Fruit fly (Drosophila melanogaster) whole organism, prepupa: ENCODE data around the gene dy.

Experiments
- Blimp-1 ChIP-seq: fragments of 200-800 bp; sonication (Bioruptor generic); optimal IDR thresholded peaks from 3 replicates; lab custom pipeline; 2017; ENCODE audit warnings: missing biosample characterization, missing genetic modification characterization, mild to moderate bottlenecking, moderate library complexity, missing genetic modification reagents
- CG11294 ChIP-seq: fragments of 200-800 bp; sonication (Bioruptor generic); IDR thresholded peaks from 2 replicates; pipeline ENCODE4 v1.3.6; 2022; ENCODE audit warnings: missing biosample characterization, missing genetic modification characterization
- CG11762 ChIP-seq: fragments of 200-800 bp; sonication (Bioruptor generic); optimal IDR thresholded peaks from 3 replicates; lab custom pipeline; 2016; ENCODE audit warnings: missing biosample characterization, missing genetic modification characterization; ENCODE audit not compliant: insufficient read depth
- CG11902 ChIP-seq: fragments of 200-800 bp; sonication (Bioruptor generic); optimal IDR thresholded peaks from 3 replicates; lab custom pipeline; 2016; ENCODE audit warnings: missing biosample characterization, missing genetic modification characterization
- CG15336 ChIP-seq: fragments of 200-800 bp; sonication (Bioruptor generic); IDR thresholded peaks from 2 replicates; pipeline ENCODE4 v1.3.6; 2022; ENCODE audit warnings: missing biosample characterization, missing genetic modification characterization
- CG1621 ChIP-seq: fragments of 200-800 bp; sonication (Bioruptor generic); optimal IDR thresholded peaks from 3 replicates; lab custom pipeline; 2018; ENCODE audit warnings: missing biosample characterization, mild to moderate bottlenecking, missing genetic modification characterization
- CG16779 ChIP-seq: fragments of 200-800 bp; sonication (Bioruptor generic); optimal IDR thresholded peaks from 3 replicates; lab custom pipeline; 2017; ENCODE audit warnings: missing biosample characterization, mild to moderate bottlenecking, missing genetic modification characterization
- CG3032 ChIP-seq: fragments of 200-800 bp; optimal IDR thresholded peaks from 2 replicates; lab custom pipeline; 2019; ENCODE audit warnings: missing biosample characterization, mild to moderate bottlenecking, missing genetic modification characterization, moderate library complexity
- CG31627 ChIP-seq: fragments of 200-800 bp; sonication (Bioruptor generic); optimal IDR thresholded peaks from 3 replicates; lab custom pipeline; 2016; ENCODE audit warnings: missing biosample characterization, missing genetic modification characterization
- CG3919 ChIP-seq: fragments of 200-800 bp; sonication (Bioruptor generic); optimal IDR thresholded peaks from 3 replicates; lab custom pipeline; 2016; ENCODE audit warnings: missing biosample characterization, missing genetic modification characterization
- CG4318 ChIP-seq: fragments of 200-800 bp; sonication (Bioruptor generic); optimal IDR thresholded peaks from 3 replicates; lab custom pipeline; 2017; ENCODE audit warnings: missing biosample characterization, mild to moderate bottlenecking, missing genetic modification characterization
- CG6854 ChIP-seq: fragments of 200-800 bp; sonication (Bioruptor generic); optimal IDR thresholded peaks from 2 replicates; lab custom pipeline; 2017; ENCODE audit warnings: missing biosample characterization, mild to moderate bottlenecking, missing genetic modification characterization
- CG7368 ChIP-seq: fragments of 200-800 bp; sonication (Bioruptor generic); optimal IDR thresholded peaks from 3 replicates; lab custom pipeline; 2016; ENCODE audit warnings: missing biosample characterization, missing genetic modification characterization
- CG8119 ChIP-seq: fragments of 200-800 bp; sonication (Bioruptor generic); IDR thresholded peaks from 3 replicates; pipeline ENCODE4 v1.3.6; 2022; ENCODE audit warnings: missing biosample characterization, missing genetic modification characterization
- CG8319 ChIP-seq: fragments of 200-800 bp; sonication (Bioruptor generic); optimal IDR thresholded peaks from 3 replicates; lab custom pipeline; 2016; ENCODE audit warnings: missing biosample characterization, missing genetic modification characterization
- Eip75B ChIP-seq: fragments of 200-800 bp; sonication (Bioruptor generic); optimal IDR thresholded peaks from 3 replicates; lab custom pipeline; 2016; ENCODE audit warnings: missing biosample characterization, missing genetic modification characterization
- Eip78C ChIP-seq: fragments of 200-800 bp; sonication (Bioruptor generic); peaks from one replicate; lab custom pipeline; 2016; ENCODE audit warnings: missing biosample characterization, missing genetic modification characterization
- Eip93F ChIP-seq: fragments of 200-800 bp; sonication (Bioruptor generic); optimal IDR thresholded peaks from 2 replicates; lab custom pipeline; 2016; ENCODE audit warnings: missing biosample characterization, mild to moderate bottlenecking, missing genetic modification characterization
- Ets21C ChIP-seq: fragments of 200-800 bp; sonication (Bioruptor generic); optimal IDR thresholded peaks from 3 replicates; lab custom pipeline; 2016; ENCODE audit warnings: missing biosample characterization, missing genetic modification characterization
- Gug ChIP-seq: fragments of 200-800 bp; sonication (Bioruptor generic); IDR thresholded peaks from 2 replicates; pipeline ENCODE4 v1.3.6; 2022; ENCODE audit warnings: missing biosample characterization, missing genetic modification characterization
- Met ChIP-seq: fragments of 200-800 bp; sonication (Bioruptor generic); optimal IDR thresholded peaks from 3 replicates; lab custom pipeline; 2016; ENCODE audit warnings: missing biosample characterization, missing genetic modification characterization
- Smox ChIP-seq: fragments of 200-800 bp; sonication (Bioruptor generic); optimal IDR thresholded peaks from 3 replicates; lab custom pipeline; 2016; ENCODE audit warnings: missing biosample characterization, missing genetic modification characterization
- Sox102F ChIP-seq: fragments of 200-800 bp; sonication (Bioruptor generic); optimal IDR thresholded peaks from 2 replicates; lab custom pipeline; 2016; ENCODE audit warnings: missing biosample characterization, mild to moderate bottlenecking, missing genetic modification characterization
- Sox14 ChIP-seq: fragments of 200-800 bp; sonication (Bioruptor generic); optimal IDR thresholded peaks from 3 replicates; lab custom pipeline; 2016; ENCODE audit warnings: missing biosample characterization, missing genetic modification characterization
- achi ChIP-seq: fragments of 200-800 bp; sonication (Bioruptor generic); optimal IDR thresholded peaks from 3 replicates; lab custom pipeline; 2016; ENCODE audit warnings: missing biosample characterization, missing genetic modification characterization
- acj6 ChIP-seq: fragments of 200-800 bp; sonication (Bioruptor generic); optimal IDR thresholded peaks from 3 replicates; lab custom pipeline; 2016; ENCODE audit warnings: missing biosample characterization, missing genetic modification characterization
- cyc ChIP-seq: fragments of 200-800 bp; sonication (Bioruptor generic); optimal IDR thresholded peaks from 3 replicates; lab custom pipeline; 2016; ENCODE audit warnings: missing biosample characterization, missing genetic modification characterization
- dac ChIP-seq: fragments of 200-800 bp; sonication (Bioruptor generic); optimal IDR thresholded peaks from 2 replicates; lab custom pipeline; 2017; ENCODE audit warnings: missing biosample characterization, mild to moderate bottlenecking, missing genetic modification characterization
- dsx ChIP-seq: fragments of 200-800 bp; optimal IDR thresholded peaks from 3 replicates; lab custom pipeline; 2019; ENCODE audit warnings: missing biosample characterization, mild to moderate bottlenecking, missing genetic modification characterization, moderate library complexity; ENCODE audit not compliant: poor library complexity, severe bottlenecking
- eg ChIP-seq: fragments of 200-800 bp; sonication (Bioruptor generic); IDR thresholded peaks from 3 replicates; pipeline ENCODE4 v1.3.6; 2022; ENCODE audit warnings: missing biosample characterization, missing genetic modification characterization
- fd59A ChIP-seq: fragments of 200-800 bp; sonication (Bioruptor generic); optimal IDR thresholded peaks from 2 replicates; lab custom pipeline; 2017; ENCODE audit warnings: missing biosample characterization, mild to moderate bottlenecking, missing genetic modification characterization, missing genetic modification reagents
- fd85E ChIP-seq: fragments of 200-800 bp; sonication (Bioruptor generic); optimal IDR thresholded peaks from 3 replicates; lab custom pipeline; 2016; ENCODE audit warnings: missing biosample characterization, missing genetic modification characterization
- fkh ChIP-seq: fragments of 200-800 bp; sonication (Bioruptor generic); optimal IDR thresholded peaks from 3 replicates; lab custom pipeline; 2017; ENCODE audit warnings: missing biosample characterization, mild to moderate bottlenecking, missing genetic modification characterization, moderate library complexity
- lz ChIP-seq: fragments of 200-800 bp; sonication (Bioruptor generic); optimal IDR thresholded peaks from 3 replicates; lab custom pipeline; 2016; ENCODE audit warnings: missing biosample characterization, missing genetic modification characterization
- pdm3 ChIP-seq: fragments of 200-800 bp; sonication (Bioruptor generic); optimal IDR thresholded peaks from 3 replicates; lab custom pipeline; 2016; ENCODE audit warnings: missing biosample characterization, missing genetic modification characterization
- spab ChIP-seq: fragments of 200-800 bp; sonication (Bioruptor generic); optimal IDR thresholded peaks from 2 replicates; lab custom pipeline; 2017; ENCODE audit warnings: missing biosample characterization, mild to moderate bottlenecking, missing genetic modification characterization, missing genetic modification reagents
- ss ChIP-seq, 2 experiments: fragments of 200-800 bp; sonication (Bioruptor generic); optimal IDR thresholded peaks; 2 replicates in 1 of 2; 3 replicates in 1 of 2; lab custom pipeline; 2017 to 2018; ENCODE audit warnings: mild to moderate bottlenecking in 2 of 2, missing biosample characterization in 2 of 2, missing genetic modification characterization in 2 of 2, moderate library complexity in 1 of 2
- topi ChIP-seq: fragments of 200-800 bp; sonication (Bioruptor generic); optimal IDR thresholded peaks from 3 replicates; lab custom pipeline; 2016; ENCODE audit warnings: missing biosample characterization, missing genetic modification characterization
- vri ChIP-seq: fragments of 200-800 bp; sonication (Bioruptor generic); optimal IDR thresholded peaks from 3 replicates; lab custom pipeline; 2016; ENCODE audit warnings: missing biosample characterization, mild to moderate bottlenecking, missing genetic modification characterization

dy gene

DNA sequence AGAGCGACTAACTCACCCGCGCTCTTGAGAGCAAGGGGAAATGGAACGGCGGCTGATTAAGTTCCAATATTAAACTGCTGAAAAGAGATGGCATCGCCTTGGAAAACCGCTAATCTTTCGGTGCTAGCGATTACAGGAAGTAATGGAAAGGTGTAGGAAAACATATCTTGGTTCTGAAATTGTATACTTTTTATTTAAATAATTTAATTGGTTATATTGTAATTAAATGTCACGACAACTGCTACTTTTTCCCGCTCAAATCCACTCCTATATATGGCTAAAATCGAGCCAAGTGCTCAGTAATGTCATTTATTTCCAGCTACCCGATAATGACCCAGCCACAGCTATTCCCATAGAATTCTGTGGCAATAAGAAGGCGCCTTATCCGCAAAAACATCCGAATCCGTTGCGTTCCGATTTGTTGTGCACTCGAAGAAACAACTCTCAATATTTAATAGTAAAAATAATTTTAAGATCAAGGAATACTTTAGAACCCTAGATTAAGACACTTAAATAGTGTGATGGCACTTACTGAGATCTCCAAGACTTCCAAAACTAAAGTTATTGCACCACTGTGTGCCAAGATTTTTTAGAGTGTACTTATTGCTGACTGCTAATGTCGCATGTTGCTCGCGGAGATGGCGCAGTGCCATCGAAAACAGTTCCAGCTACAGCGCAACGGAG lies 9.7 kb upstream of the dy start (continued):
- TF ChIP-seq Met = peak; percentile 86
- no peak for TF ChIP-seq fkh (GFP tag; lab: Kevin White, UChicago)
- TF ChIP-seq CG4318 (GFP tag; lab: Kevin White, UChicago) = peak; percentile 81
- peak; percentile 90 for TF ChIP-seq pdm3
- TF ChIP-seq Gug (GFP tag; lab: Robert Waterston, UW) = peak; percentile 81
- TF ChIP-seq achi (GFP tag; lab: Kevin White, UChicago) = peak; percentile 83
- peak; percentile 81 for TF ChIP-seq CG3032
- TF ChIP-seq CG11294 (GFP tag; lab: Robert Waterston, UW) = peak; percentile 65
- peak; percentile 70 for TF ChIP-seq Ets21C
- TF ChIP-seq Sox102F (GFP tag; lab: Kevin White, UChicago) = peak; percentile 88
- peak; percentile 86 for TF ChIP-seq CG3919 (GFP tag; lab: Kevin White, UChicago)
- TF ChIP-seq spab = peak; percentile 81
- TF ChIP-seq fd85E = peak; percentile 55
- peak; percentile 87 for TF ChIP-seq topi
- peak; percentile 79 for TF ChIP-seq Eip93F (GFP tag; lab: Kevin White, UChicago)
- TF ChIP-seq Eip75B (GFP tag; lab: Kevin White, UChicago) = peak; percentile 86
- peak; percentile 85 for TF ChIP-seq Smox (GFP tag; lab: Kevin White, UChicago)
- TF ChIP-seq fd59A (GFP tag; lab: Kevin White, UChicago) = peak; percentile 73
- TF ChIP-seq CG7368 = peak; percentile 75
- peak; percentile 85 for TF ChIP-seq CG31627 (GFP tag; lab: Kevin White, UChicago)
- TF ChIP-seq CG11902 (GFP tag; lab: Kevin White, UChicago) = peak; percentile 66
- TF ChIP-seq acj6 (GFP tag; lab: Kevin White, UChicago) = peak; percentile 88
- TF ChIP-seq CG8119 = peak; percentile 85
- peak; percentile 85 for TF ChIP-seq dac (GFP tag; lab: Kevin White, UChicago)
- TF ChIP-seq CG1621 = peak; percentile 89
- TF ChIP-seq CG16779 = peak; percentile 77
- peak; percentile 89 for TF ChIP-seq CG15336 (GFP tag; lab: Robert Waterston, UW)
- TF ChIP-seq eg (GFP tag; lab: Robert Waterston, UW) = peak; percentile 93
- peak; percentile 88 for TF ChIP-seq Sox14 (GFP tag; lab: Kevin White, UChicago)
- TF ChIP-seq cyc = peak; percentile 83
- peak; percentile 68 for TF ChIP-seq vri
- TF ChIP-seq Eip78C = peak; percentile 96
- TF ChIP-seq CG6854 (GFP tag; lab: Kevin White, UChicago) = peak; percentile 59
- TF ChIP-seq CG11762 (GFP tag; lab: Kevin White, UChicago) = peak; percentile 76

DNA sequence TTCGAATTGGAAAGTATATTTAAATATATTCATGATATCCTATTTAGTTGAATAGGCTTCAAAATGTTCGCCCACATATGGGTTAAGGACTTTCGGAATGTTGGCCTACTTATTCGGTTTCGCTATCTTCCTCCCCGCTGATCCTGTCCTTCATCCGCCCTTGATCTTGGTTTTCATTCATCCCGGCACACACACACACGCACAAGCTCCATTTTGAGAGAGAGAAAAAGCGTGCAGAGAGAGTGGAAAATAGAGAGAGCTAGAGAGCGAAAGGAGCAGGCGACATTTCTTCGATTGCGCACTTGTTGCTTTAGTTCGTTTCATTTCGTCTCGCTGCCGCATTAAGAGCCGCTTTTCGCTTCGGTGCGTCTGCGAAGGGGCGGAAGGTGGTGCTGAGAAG lies 8.5 kb upstream of the dy start, which contains the start of gene Karl:
Gene Karl (plus strand): TSS at position 301 of the 400 bp plus-strand sequence.
- TF ChIP-seq Sox102F (GFP tag; lab: Kevin White, UChicago) (no peak), CG8319 (GFP tag; lab: Kevin White, UChicago) (no peak), achi (GFP tag; lab: Kevin White, UChicago) (no peak), Gug (GFP tag; lab: Robert Waterston, UW) (no peak), CG11762 (GFP tag; lab: Kevin White, UChicago) (no peak), ss (GFP tag; optimal IDR thresholded peaks at IDR 0.05; lab: Kevin White, UChicago) (no peak), Blimp-1 (GFP tag; lab: Kevin White, UChicago) (no peak), CG8119 (no peak), Smox (GFP tag; lab: Kevin White, UChicago) (no peak), spab (no peak), lz (GFP tag; lab: Kevin White, UChicago) (no peak), dsx (no peak), eg (GFP tag; lab: Robert Waterston, UW) (no peak), CG31627 (GFP tag; lab: Kevin White, UChicago) (no peak), CG4318 (GFP tag; lab: Kevin White, UChicago) (no peak), CG11294 (GFP tag; lab: Robert Waterston, UW) (no peak), Sox14 (GFP tag; lab: Kevin White, UChicago) (no peak), dac (GFP tag; lab: Kevin White, UChicago) (no peak), CG7368 (no peak)
